Fruit fly (Drosophila melanogaster) whole organism, embryonic: Measurements from ENCODE around the gene CG18180.

Source experiments
- CG10462 ChIP-seq: fragments of 200-800 bp; sonication (Bioruptor generic); optimal IDR thresholded peaks from 2 replicates; lab custom pipeline; 2016; ENCODE audit warnings: missing biosample characterization, missing genetic modification characterization
- CG10543 ChIP-seq: fragments of 200-800 bp; sonication (Bioruptor generic); optimal IDR thresholded peaks from 3 replicates; lab custom pipeline; 2017; ENCODE audit warnings: missing biosample characterization, mild to moderate bottlenecking, missing genetic modification characterization, moderate library complexity
- CG11723 ChIP-seq: fragments of 200-800 bp; sonication (Bioruptor generic); optimal IDR thresholded peaks from 2 replicates; lab custom pipeline; 2017; ENCODE audit warnings: missing biosample characterization, mild to moderate bottlenecking, missing genetic modification characterization
- CG12071 ChIP-seq: fragments of 200-800 bp; sonication (Bioruptor generic); optimal IDR thresholded peaks from 3 replicates; lab custom pipeline; 2018; ENCODE audit warnings: missing biosample characterization, mild to moderate bottlenecking, missing genetic modification characterization
- CG14965 ChIP-seq: fragments of 200-800 bp; sonication (Bioruptor generic); optimal IDR thresholded peaks from 2 replicates; lab custom pipeline; 2016; ENCODE audit warnings: missing biosample characterization, missing genetic modification characterization, borderline replicate concordance
- CG15073 ChIP-seq: fragments of 200-800 bp; sonication (Bioruptor generic); optimal IDR thresholded peaks from 2 replicates; lab custom pipeline; 2016; ENCODE audit warnings: missing biosample characterization, missing genetic modification characterization
- CG16779 ChIP-seq: fragments of 200-800 bp; sonication (Bioruptor generic); IDR thresholded peaks from 2 replicates; pipeline ENCODE4 v1.3.6; 2022; ENCODE audit warnings: missing biosample characterization, missing genetic modification characterization
- CG2199 ChIP-seq: fragments of 200-800 bp; sonication (Bioruptor generic); IDR thresholded peaks from 3 replicates; pipeline ENCODE4 v1.3.6; 2022; ENCODE audit warnings: missing biosample characterization, missing genetic modification characterization
- CG2875 ChIP-seq: fragments of 200-800 bp; sonication (Bioruptor generic); optimal IDR thresholded peaks from 2 replicates; lab custom pipeline; 2017; ENCODE audit warnings: missing biosample characterization, mild to moderate bottlenecking, missing genetic modification characterization, missing genetic modification reagents
- CG34422 ChIP-seq: fragments of 200-800 bp; sonication (Bioruptor generic); IDR thresholded peaks from 3 replicates; pipeline ENCODE4 v1.3.6; 2022; ENCODE audit warnings: missing biosample characterization, missing genetic modification characterization
- CG6765 ChIP-seq: fragments of 200-800 bp; sonication (Bioruptor generic); optimal IDR thresholded peaks from 3 replicates; lab custom pipeline; 2017; ENCODE audit warnings: missing biosample characterization, mild to moderate bottlenecking, missing genetic modification characterization
- CG8765 ChIP-seq: fragments of 200-800 bp; sonication (Bioruptor generic); IDR thresholded peaks from 2 replicates; pipeline ENCODE4 v1.3.6; 2022; ENCODE audit warnings: missing biosample characterization, missing genetic modification characterization
- CG8944 ChIP-seq: fragments of 200-800 bp; sonication (Bioruptor generic); optimal IDR thresholded peaks from 3 replicates; lab custom pipeline; 2016; ENCODE audit warnings: missing biosample characterization, missing genetic modification characterization
- CG9437 ChIP-seq: fragments of 200-800 bp; sonication (Bioruptor generic); optimal IDR thresholded peaks from 2 replicates; lab custom pipeline; 2018; ENCODE audit warnings: missing biosample characterization, mild to moderate bottlenecking, missing genetic modification characterization
- CG9609 ChIP-seq: fragments of 200-800 bp; sonication (Bioruptor generic); optimal IDR thresholded peaks from 3 replicates; lab custom pipeline; 2016; ENCODE audit warnings: missing biosample characterization, missing genetic modification characterization
- CTCF ChIP-seq: fragments of 200-800 bp; sonication (Bioruptor generic); optimal IDR thresholded peaks from 2 replicates; lab custom pipeline; 2017; ENCODE audit warnings: missing biosample characterization, mild to moderate bottlenecking, missing genetic modification characterization, moderate library complexity
- Camta ChIP-seq: fragments of 200-800 bp; sonication (Bioruptor generic); optimal IDR thresholded peaks from 2 replicates; lab custom pipeline; 2016; ENCODE audit warnings: missing biosample characterization, missing genetic modification characterization
- Dip3 ChIP-seq: fragments of 200-800 bp; sonication (Bioruptor generic); optimal IDR thresholded peaks from 3 replicates; lab custom pipeline; 2016; ENCODE audit warnings: missing biosample characterization, missing genetic modification characterization
- Dref ChIP-seq: fragments of 200-800 bp; sonication (Bioruptor generic); IDR thresholded peaks from 2 replicates; pipeline ENCODE4 v1.3.6; 2022; ENCODE audit warnings: missing biosample characterization, missing genetic modification characterization
- E2f1 ChIP-seq: fragments of 200-800 bp; sonication (Bioruptor generic); IDR thresholded peaks from 2 replicates; pipeline ENCODE4 v1.3.6; 2022; ENCODE audit warnings: missing biosample characterization, missing genetic modification characterization
- HLHmδ ChIP-seq: fragments of 200-800 bp; sonication (Bioruptor generic); optimal IDR thresholded peaks from 2 replicates; lab custom pipeline; 2018; ENCODE audit warnings: missing biosample characterization, mild to moderate bottlenecking, missing genetic modification characterization, moderate library complexity
- Hmx ChIP-seq: fragments of 200-800 bp; sonication (Bioruptor generic); optimal IDR thresholded peaks from 2 replicates; lab custom pipeline; 2016; ENCODE audit warnings: missing biosample characterization, missing genetic modification characterization
- MTF-1 ChIP-seq: fragments of 200-800 bp; sonication (Bioruptor generic); optimal IDR thresholded peaks from 2 replicates; lab custom pipeline; 2018; ENCODE audit warnings: missing biosample characterization, mild to moderate bottlenecking, missing genetic modification characterization, borderline replicate concordance
- Nf-YC ChIP-seq: fragments of 200-800 bp; optimal IDR thresholded peaks from 3 replicates; lab custom pipeline; 2019; ENCODE audit warnings: missing biosample characterization, mild to moderate bottlenecking, missing genetic modification characterization, moderate library complexity
- Side ChIP-seq: fragments of 200-800 bp; sonication (Bioruptor generic); optimal IDR thresholded peaks from 2 replicates; lab custom pipeline; 2016; ENCODE audit warnings: missing biosample characterization, missing genetic modification characterization
- Sin3A ChIP-seq: fragments of >200 bp; optimal IDR thresholded peaks from 2 replicates; lab custom pipeline; 2018
- Sox102F ChIP-seq: fragments of 200-800 bp; sonication (Bioruptor generic); optimal IDR thresholded peaks from 2 replicates; lab custom pipeline; 2018; ENCODE audit warnings: missing biosample characterization, mild to moderate bottlenecking, missing genetic modification characterization, moderate library complexity
- Stat92E ChIP-seq, 3 experiments: fragments of >200 bp in 2 of 3; fragments of 200-800 bp in 1 of 3; sonication (Bioruptor generic) in 1 of 3; optimal IDR thresholded peaks; 2 replicates each; lab custom pipeline; 2017 to 2019; ENCODE audit warnings: missing biosample characterization in 3 of 3, missing genetic modification characterization in 3 of 3, mild to moderate bottlenecking in 1 of 3, moderate library complexity in 1 of 3
- Vsx1 ChIP-seq: fragments of 200-800 bp; sonication (Bioruptor generic); optimal IDR thresholded peaks from 2 replicates; lab custom pipeline; 2017; ENCODE audit warnings: missing biosample characterization, mild to moderate bottlenecking, missing genetic modification characterization, missing genetic modification reagents
- ato ChIP-seq: fragments of 200-800 bp; sonication (Bioruptor generic); IDR thresholded peaks from 2 replicates; pipeline ENCODE4 v1.3.6; 2022; ENCODE audit warnings: missing biosample characterization, missing genetic modification characterization; ENCODE audit not compliant: partially characterized antibody
- disco-r ChIP-seq: fragments of 200-800 bp; sonication (Bioruptor generic); optimal IDR thresholded peaks from 2 replicates; lab custom pipeline; 2016; ENCODE audit warnings: missing biosample characterization, missing genetic modification characterization
- gce ChIP-seq: fragments of 200-800 bp; sonication (Bioruptor generic); IDR thresholded peaks from 3 replicates; pipeline ENCODE4 v1.3.6; 2022; ENCODE audit warnings: missing biosample characterization, missing genetic modification characterization
- gt ChIP-seq: fragments of 200-800 bp; sonication (Bioruptor generic); IDR thresholded peaks from 2 replicates; pipeline ENCODE4 v1.3.6; 2022; ENCODE audit warnings: missing biosample characterization, missing genetic modification characterization
- hbn ChIP-seq: fragments of 200-800 bp; sonication (Bioruptor generic); IDR thresholded peaks from 2 replicates; pipeline ENCODE4 v1.3.6; 2022; ENCODE audit warnings: missing biosample characterization, missing genetic modification characterization; ENCODE audit not compliant: partially characterized antibody
- her ChIP-seq: fragments of 200-800 bp; sonication (Bioruptor generic); optimal IDR thresholded peaks from 2 replicates; lab custom pipeline; 2016; ENCODE audit warnings: missing biosample characterization, missing genetic modification characterization
- ind ChIP-seq: fragments of 200-800 bp; sonication (Bioruptor generic); optimal IDR thresholded peaks from 3 replicates; lab custom pipeline; 2016; ENCODE audit warnings: missing biosample characterization, missing genetic modification characterization
- klu ChIP-seq: fragments of 200-800 bp; sonication (Bioruptor generic); IDR thresholded peaks from 2 replicates; pipeline ENCODE4 v1.3.6; 2022; ENCODE audit warnings: missing biosample characterization, missing genetic modification characterization
- lmd ChIP-seq: fragments of 200-800 bp; sonication (Bioruptor generic); IDR thresholded peaks from 2 replicates; pipeline ENCODE4 v1.3.6; 2022; ENCODE audit warnings: missing biosample characterization, missing genetic modification characterization
- nerfin-2 ChIP-seq: fragments of 200-800 bp; sonication (Bioruptor generic); IDR thresholded peaks from 2 replicates; pipeline ENCODE4 v1.3.6; 2022; ENCODE audit warnings: missing biosample characterization, missing genetic modification characterization; ENCODE audit not compliant: partially characterized antibody
- nom ChIP-seq: fragments of 200-800 bp; sonication (Bioruptor generic); optimal IDR thresholded peaks from 2 replicates; lab custom pipeline; 2017; ENCODE audit warnings: missing biosample characterization, missing genetic modification characterization, mild to moderate bottlenecking, moderate library complexity, missing genetic modification reagents
- onecut ChIP-seq: fragments of 200-800 bp; sonication (Bioruptor generic); IDR thresholded peaks from 2 replicates; pipeline ENCODE4 v1.3.6; 2022; ENCODE audit warnings: missing biosample characterization, missing genetic modification characterization
- psq ChIP-seq: fragments of 200-800 bp; sonication (Bioruptor generic); optimal IDR thresholded peaks from 2 replicates; lab custom pipeline; 2017; ENCODE audit warnings: missing biosample characterization, missing genetic modification characterization
- pum ChIP-seq: fragments of 200-800 bp; sonication (Bioruptor generic); optimal IDR thresholded peaks from 2 replicates; lab custom pipeline; 2016; ENCODE audit warnings: missing biosample characterization, missing genetic modification characterization
- row ChIP-seq: fragments of 200-800 bp; sonication (Bioruptor generic); IDR thresholded peaks from 3 replicates; pipeline ENCODE4 v1.3.6; 2022; ENCODE audit warnings: missing biosample characterization, missing genetic modification characterization
- sens ChIP-seq: fragments of 200-800 bp; sonication (Bioruptor generic); peaks from one replicate; lab custom pipeline; 2016; ENCODE audit warnings: missing biosample characterization, missing genetic modification characterization
- sisA ChIP-seq: fragments of 200-800 bp; sonication (Bioruptor generic); IDR thresholded peaks from 2 replicates; pipeline ENCODE4 v1.3.6; 2022; ENCODE audit warnings: missing biosample characterization, missing genetic modification characterization
- slbo ChIP-seq: fragments of 200-800 bp; sonication (Bioruptor generic); IDR thresholded peaks from 2 replicates; pipeline ENCODE4 v1.3.6; 2022; ENCODE audit warnings: missing biosample characterization, missing genetic modification characterization
- slp2 ChIP-seq: fragments of 200-800 bp; sonication (Bioruptor generic); optimal IDR thresholded peaks from 2 replicates; lab custom pipeline; 2016; ENCODE audit warnings: missing biosample characterization, missing genetic modification characterization
- so ChIP-seq: fragments of 200-800 bp; sonication (Bioruptor generic); IDR thresholded peaks from 3 replicates; pipeline ENCODE4 v1.3.6; 2022; ENCODE audit warnings: missing biosample characterization, missing genetic modification characterization
- sob ChIP-seq: fragments of 200-800 bp; sonication (Bioruptor generic); IDR thresholded peaks from 2 replicates; pipeline ENCODE4 v1.3.6; 2022; ENCODE audit warnings: missing biosample characterization, missing genetic modification characterization
- sqz ChIP-seq: fragments of 200-800 bp; sonication (Bioruptor generic); optimal IDR thresholded peaks from 3 replicates; lab custom pipeline; 2018; ENCODE audit warnings: missing biosample characterization, mild to moderate bottlenecking, missing genetic modification characterization
- zen ChIP-seq: fragments of 200-800 bp; sonication (Bioruptor generic); optimal IDR thresholded peaks from 3 replicates; lab custom pipeline; 2018; ENCODE audit warnings: missing biosample characterization, mild to moderate bottlenecking, missing genetic modification characterization, moderate library complexity

The CG18180 gene

DNA sequence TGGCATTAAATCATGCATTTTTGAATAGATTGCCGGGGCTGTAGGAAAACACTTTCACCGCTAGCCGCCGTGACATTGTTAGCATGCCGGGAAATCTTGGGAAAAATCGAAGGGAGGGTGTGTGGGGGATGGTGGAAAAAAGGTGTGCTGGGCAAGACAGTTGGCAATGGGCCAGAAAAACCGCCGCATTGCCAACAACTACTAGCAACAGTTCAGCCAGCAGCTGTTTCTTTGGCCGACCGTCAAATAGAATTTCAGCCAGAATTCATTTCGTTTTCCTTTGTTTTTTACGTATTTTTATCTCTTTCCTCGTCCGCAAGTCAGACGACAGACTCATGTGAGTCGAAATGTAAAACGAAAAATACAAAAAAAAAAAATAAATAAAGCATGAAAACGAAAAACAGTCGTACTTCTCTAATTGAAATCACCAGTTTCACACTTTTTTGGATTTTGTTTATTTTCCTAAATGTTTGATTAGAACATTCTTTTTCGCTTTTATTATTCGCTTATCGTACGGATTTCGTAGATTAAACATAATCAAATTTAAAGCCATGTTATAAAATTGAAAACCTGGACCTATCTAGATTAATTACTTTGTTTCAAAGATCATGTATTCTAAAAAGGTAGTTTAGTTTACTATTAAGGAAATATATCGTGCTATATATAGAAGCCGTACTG, 50.1 kb downstream of the CG18180 start (continued):
- TF ChIP-seq E2f1 (no peak), disco-r (GFP tag; lab: Kevin White, UChicago) (no peak), so (no peak), Vsx1 (GFP tag; lab: Kevin White, UChicago) (no peak), Dip3 (GFP tag; lab: Kevin White, UChicago) (peak; percentile 29), Stat92E (GFP tag; optimal IDR thresholded peaks at IDR 0.05; lab: Kevin White, UChicago) (no peak), CG9609 (GFP tag; lab: Kevin White, UChicago) (no peak), sqz (GFP tag; lab: Kevin White, UChicago) (no peak), CTCF (no peak), zen (no peak), CG34422 (GFP tag; lab: Robert Waterston, UW) (no peak), CG15073 (GFP tag; lab: Kevin White, UChicago) (no peak), gce (GFP tag; lab: Robert Waterston, UW) (no peak), Sox102F (GFP tag; lab: Kevin White, UChicago) (no peak), Nf-YC (tag; lab: Kevin White, UChicago) (peak; percentile 7), CG9437 (GFP tag; lab: Kevin White, UChicago) (no peak), CG16779 (GFP tag; lab: Robert Waterston, UW) (no peak), Sin3A (lab: Kevin White, UChicago) (no peak), sob (GFP tag; lab: Robert Waterston, UW) (no peak), row (GFP tag; lab: Robert Waterston, UW) (peak; percentile 62), psq (GFP tag; lab: Kevin White, UChicago) (no peak), slp2 (GFP tag; lab: Kevin White, UChicago) (no peak), CG8765 (GFP tag; lab: Robert Waterston, UW) (no peak), HLHmδ (GFP tag; lab: Kevin White, UChicago) (no peak), CG10462 (no peak), slbo (peak; percentile 35), ato (GFP tag; lab: Robert Waterston, UW) (no peak), nom (GFP tag; lab: Kevin White, UChicago) (no peak), hbn (GFP tag; lab: Robert Waterston, UW) (no peak), CG8944 (GFP tag; lab: Kevin White, UChicago) (no peak), nerfin-2 (GFP tag; lab: Robert Waterston, UW) (no peak), onecut (no peak), her (GFP tag; lab: Kevin White, UChicago) (no peak), lmd (no peak; the same call in 1 of the 2 replicates), CG14965 (GFP tag; lab: Kevin White, UChicago) (no peak), Dref (GFP tag; lab: Robert Waterston, UW) (no peak), Hmx (GFP tag; lab: Kevin White, UChicago) (peak; percentile 30), Camta (GFP tag; lab: Kevin White, UChicago) (no peak), CG10543 (GFP tag; lab: Kevin White, UChicago) (no peak), Side (GFP tag; lab: Kevin White, UChicago) (peak; percentile 5), CG6765 (GFP tag; lab: Kevin White, UChicago) (no peak), pum (GFP tag; lab: Kevin White, UChicago) (no peak), ind (GFP tag; lab: Kevin White, UChicago) (peak; percentile 18), sisA (no peak), CG2875 (GFP tag; lab: Kevin White, UChicago) (no peak), MTF-1 (GFP tag; lab: Kevin White, UChicago) (no peak), klu (GFP tag; lab: Robert Waterston, UW) (no peak), gt (GFP tag; lab: Robert Waterston, UW) (no peak), CG12071 (no peak), CG2199 (no peak), CG11723 (GFP tag; lab: Kevin White, UChicago) (no peak), sens (GFP tag; lab: Kevin White, UChicago) (no peak)
